Worm (Caenorhabditis elegans): ENCODE data around the gene srh-183.

DNA sequence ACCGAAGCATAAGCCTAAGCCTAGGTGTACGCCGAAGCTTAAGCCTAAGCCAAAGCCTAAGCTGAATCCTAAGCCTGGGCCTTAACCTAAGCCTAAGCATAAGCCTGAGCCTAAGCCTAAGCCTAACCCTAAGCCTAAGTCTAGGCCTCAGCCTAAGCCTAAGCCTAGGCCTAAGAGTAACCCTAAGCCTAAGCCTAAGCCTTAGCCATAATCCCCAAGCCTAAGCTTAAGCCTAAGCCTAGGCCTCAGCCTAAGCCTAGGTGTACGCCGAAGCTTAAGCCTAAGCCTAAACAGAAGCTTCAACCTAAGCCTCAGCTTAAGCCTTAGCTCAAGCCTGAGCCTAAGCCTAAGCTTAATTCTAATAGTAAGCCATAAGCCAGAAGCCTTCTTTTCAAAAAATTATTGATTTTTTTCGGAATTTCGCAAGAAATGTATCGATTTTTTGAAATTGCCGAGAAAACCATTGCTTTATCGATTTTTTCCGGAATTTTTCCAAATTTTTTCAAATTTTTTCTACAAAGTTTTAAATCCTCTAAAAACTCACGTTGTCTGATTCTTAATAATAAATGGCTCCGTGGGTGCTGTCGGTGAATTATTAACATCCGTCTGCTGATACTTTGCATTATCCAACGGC is 20.2 kb upstream of the srh-183 start:
- TF ChIP-seq flt-1 (GFP tag; IDR thresholded peaks at IDR 0.05) (no peak), cog-1 (tag; optimal IDR thresholded peaks at IDR 0.05) (no peak), T22C8.4 (GFP tag; IDR thresholded peaks at IDR 0.05) (peak; percentile 81), ref-1 (GFP tag; conservative IDR thresholded peaks at IDR 0.05) (no peak), med-1 (GFP tag; optimal IDR thresholded peaks at IDR 0.05; ENCODE audit: insufficient read depth) (no peak), ztf-29 (GFP tag; IDR thresholded peaks at IDR 0.05) (peak; percentile 89; the same call in 1 of the 2 replicates), tab-1 (GFP tag; IDR thresholded peaks at IDR 0.05) (no peak)

Data from whole organism, midembryonic.